Worm (Caenorhabditis elegans): Measurements from ENCODE around the gene talp-3.

DNA sequence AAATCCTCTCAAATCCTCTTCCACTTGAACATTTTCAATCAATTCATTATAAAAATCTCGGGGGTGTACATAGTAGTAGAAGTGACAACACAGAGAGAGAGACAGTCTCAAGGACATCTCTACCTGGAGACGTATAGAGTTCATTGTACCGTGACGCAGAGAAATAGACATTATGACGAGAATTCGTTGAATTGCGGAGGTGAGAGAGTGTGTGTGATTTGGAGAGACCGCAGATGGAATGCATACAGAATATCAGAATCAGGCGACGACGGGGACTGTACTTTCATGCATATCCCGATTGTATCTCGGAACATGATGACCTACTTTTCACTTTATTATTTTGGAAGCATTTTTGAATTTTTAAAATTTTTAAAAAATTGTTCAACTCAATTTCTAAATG lies 22.6 kb upstream of the talp-3 start:
- TF ChIP-seq elt-3 (tag; optimal IDR thresholded peaks at IDR 0.05) (peak in 1 of 6 experiments; percentile 45), mep-1 (tag; optimal IDR thresholded peaks at IDR 0.05) (peak; percentile 77), ceh-82 (tag; optimal IDR thresholded peaks at IDR 0.05) (no peak), fkh-10 (GFP tag; optimal IDR thresholded peaks at IDR 0.05) (no peak)
